Worm (Caenorhabditis elegans) whole organism, L1 larva: ENCODE data around the gene F16H6.4.

ENCODE experiments used
- ceh-88 ChIP-seq: fragments of 200-800 bp; sonication (Bioruptor generic); IDR thresholded peaks from 2 replicates; pipeline ENCODE4 v1.3.6; 2022; ENCODE audit warnings: missing genetic modification characterization, missing compliant biosample characterization
- pax-3 ChIP-seq: fragments of 200-800 bp; sonication (Bioruptor generic); optimal IDR thresholded peaks from 2 replicates; lab custom pipeline; 2018; ENCODE audit warnings: mild to moderate bottlenecking, missing genetic modification characterization, moderate library complexity, missing compliant biosample characterization
- pqm-1 ChIP-seq: sonication (generic microtip); optimal IDR thresholded peaks from 3 replicates; lab custom pipeline; 2017; ENCODE audit warnings: missing biosample characterization, missing genetic modification characterization

DNA sequence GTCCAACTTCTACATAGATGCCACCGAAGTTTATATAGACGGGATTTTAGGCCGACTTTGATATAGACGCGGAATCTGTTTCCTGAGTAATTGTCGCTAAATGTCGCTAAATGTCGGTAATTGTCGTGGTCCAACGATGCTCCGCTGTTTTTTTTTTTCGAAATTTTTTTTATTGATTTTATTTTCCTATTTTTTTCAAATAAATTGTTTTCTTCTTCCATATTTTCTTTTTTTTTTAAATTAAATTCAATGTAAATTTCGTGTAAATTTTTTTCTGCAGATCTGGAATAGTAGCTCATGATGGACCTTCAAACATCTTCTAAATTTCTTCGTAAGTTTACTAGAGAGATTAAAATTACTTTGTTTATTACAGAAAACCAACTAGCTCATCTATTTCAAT, 13.6 kb upstream of the F16H6.4 start, which contains the start of gene C31G12.3:
- TF ChIP-seq pax-3 (tag; lab: Kevin White, UChicago) (no peak), pqm-1 (no peak), ceh-88 (GFP tag; lab: Robert Waterston, UW) (no peak)
